Worm (Caenorhabditis elegans) whole organism, L4 larva: Measurements from ENCODE around the gene C02F5.10.

Source experiments
- Y105C5A.15 ChIP-seq: fragments of 200-800 bp; sonication (Bioruptor generic); IDR thresholded peaks from 2 replicates; pipeline ENCODE4 v1.3.6; 2022; ENCODE audit warnings: missing genetic modification characterization, missing compliant biosample characterization
- ZK337.2 ChIP-seq: fragments of 200-800 bp; sonication (Bioruptor generic); IDR thresholded peaks from 2 replicates; pipeline ENCODE4 v1.3.6; 2022; ENCODE audit warnings: missing genetic modification reagents, missing genetic modification characterization, missing compliant biosample characterization
- ama-1 ChIP-seq: fragments of 150-350 bp; optimal IDR thresholded peaks from 2 replicates; lab custom pipeline; 2014; ENCODE audit warnings: inconsistent platforms, mixed read lengths
- ceh-20 ChIP-seq: fragments of 200-800 bp; sonication (Bioruptor generic); IDR thresholded peaks from 2 replicates; pipeline ENCODE4 v1.3.6; 2022; ENCODE audit warnings: missing genetic modification reagents, missing genetic modification characterization, missing compliant biosample characterization
- lin-39 ChIP-seq: fragments of 150-350 bp; optimal IDR thresholded peaks from 2 replicates; lab custom pipeline; 2014; ENCODE audit warnings: missing biosample characterization, missing genetic modification reagents, missing genetic modification characterization
- mep-1 ChIP-seq: fragments of 150-350 bp; sonication (generic microtip); optimal IDR thresholded peaks from 3 replicates; lab custom pipeline; 2014; ENCODE audit warnings: missing biosample characterization, missing genetic modification characterization
- nhr-6 ChIP-seq: fragments of 150-350 bp; optimal IDR thresholded peaks from 2 replicates; lab custom pipeline; 2014; ENCODE audit warnings: missing biosample characterization, missing genetic modification characterization
- zag-1 ChIP-seq: fragments of 150-350 bp; optimal IDR thresholded peaks from 2 replicates; lab custom pipeline; 2014; ENCODE audit warnings: missing biosample characterization, missing genetic modification characterization

- TF ChIP-seq zag-1 (tag; lab: Kevin White, UChicago) (no peak), nhr-6 (tag; lab: Kevin White, UChicago) (no peak), mep-1 (tag; lab: Kevin White, UChicago) (peak; percentile 9), Y105C5A.15 (GFP tag; lab: Robert Waterston, UW) (no peak), ZK337.2 (GFP tag; lab: Robert Waterston, UW) (no peak), ama-1 (no peak), ceh-20 (GFP tag; lab: Robert Waterston, UW) (peak; percentile 55; the same call in 1 of the 2 replicates), lin-39 (tag; lab: Kevin White, UChicago) (no peak)
Observed at ce11 chrIII:8287519-8287918, 38.2 kb upstream of the C02F5.10 start.
